Worm (Caenorhabditis elegans) whole organism, early embryonic: Measurements from ENCODE around the gene F07B10.4.

Experiments used
- B0310.2 ChIP-seq: sonication (generic microtip); optimal IDR thresholded peaks from 2 replicates; lab custom pipeline; 2016; ENCODE audit warnings: mild to moderate bottlenecking, missing genetic modification characterization, missing compliant biosample characterization
- F13C5.2 ChIP-seq: sonication (generic microtip); optimal IDR thresholded peaks from 2 replicates; lab custom pipeline; 2017; ENCODE audit warnings: mild to moderate bottlenecking, missing genetic modification characterization, inconsistent platforms, missing compliant biosample characterization
- aly-1 ChIP-seq: sonication (generic microtip); optimal IDR thresholded peaks from 2 replicates; lab custom pipeline; 2016; ENCODE audit warnings: missing genetic modification characterization, missing compliant biosample characterization
- ama-1 ChIP-seq: fragments of 150-350 bp; optimal IDR thresholded peaks from 2 replicates; lab custom pipeline; 2014
- ceh-13 ChIP-seq: fragments of 200-800 bp; sonication (Bioruptor generic); optimal IDR thresholded peaks from 2 replicates; lab custom pipeline; 2018; ENCODE audit warnings: mild to moderate bottlenecking, missing genetic modification characterization, missing compliant biosample characterization
- ceh-36 ChIP-seq: sonication (generic microtip); optimal IDR thresholded peaks from 2 replicates; lab custom pipeline; 2016; ENCODE audit warnings: missing genetic modification characterization, inconsistent platforms, missing compliant biosample characterization
- ets-7 ChIP-seq: sonication (generic microtip); optimal IDR thresholded peaks from 2 replicates; lab custom pipeline; 2016; ENCODE audit warnings: missing genotype, missing genetic modification characterization, missing compliant biosample characterization
- flt-1 ChIP-seq: fragments of 200-800 bp; sonication (Bioruptor generic); IDR thresholded peaks from 2 replicates; pipeline ENCODE4 v1.3.6; 2022; ENCODE audit warnings: missing genetic modification characterization, missing compliant biosample characterization
- hmbx-1 ChIP-seq: sonication (generic microtip); optimal IDR thresholded peaks from 2 replicates; lab custom pipeline; 2016; ENCODE audit warnings: mild to moderate bottlenecking, missing genetic modification characterization, missing compliant biosample characterization
- hmg-4 ChIP-seq: fragments of 200-800 bp; sonication (Bioruptor generic); optimal IDR thresholded peaks from 2 replicates; lab custom pipeline; 2018; ENCODE audit warnings: mild to moderate bottlenecking, missing genetic modification characterization, missing compliant biosample characterization
- hnd-1 ChIP-seq: sonication (generic microtip); optimal IDR thresholded peaks from 2 replicates; lab custom pipeline; 2016; ENCODE audit warnings: missing genetic modification characterization, missing compliant biosample characterization
- pes-1 ChIP-seq: fragments of 200-800 bp; sonication (Bioruptor generic); IDR thresholded peaks from 2 replicates; pipeline ENCODE4 v1.3.6; 2022; ENCODE audit warnings: missing genetic modification reagents, missing genetic modification characterization, missing compliant biosample characterization
- scrt-1 ChIP-seq: fragments of 200-800 bp; sonication (Bioruptor generic); IDR thresholded peaks from 2 replicates; pipeline ENCODE4 v1.3.6; 2022; ENCODE audit warnings: missing genetic modification characterization, missing compliant biosample characterization
- sea-1 ChIP-seq: fragments of 200-800 bp; sonication (Bioruptor generic); conservative IDR thresholded peaks from 2 replicates; pipeline ENCODE4 v1.3.6; 2022; ENCODE audit warnings: missing genetic modification characterization, missing compliant biosample characterization
- tbx-11 ChIP-seq: fragments of 200-800 bp; sonication (Bioruptor generic); IDR thresholded peaks from 2 replicates; pipeline ENCODE4 v1.3.6; 2022; ENCODE audit warnings: missing genetic modification characterization, missing compliant biosample characterization
- tbx-37 ChIP-seq: fragments of 200-800 bp; sonication (Bioruptor generic); conservative IDR thresholded peaks from 2 replicates; pipeline ENCODE4 v1.3.6; 2022; ENCODE audit warnings: missing genetic modification reagents, missing genetic modification characterization, missing compliant biosample characterization
- tra-4 ChIP-seq: sonication (generic microtip); optimal IDR thresholded peaks from 2 replicates; lab custom pipeline; 2017; ENCODE audit warnings: missing genetic modification characterization, missing compliant biosample characterization

Gene F07B10.4

ce11 chrV:11217394-11217793 lies 45.5 kb downstream of the F07B10.4 start, which contains the start of gene cyp-29A2:
Gene cyp-29A2, plus strand, starts transcription at chrV:11217583.
- no peak for TF ChIP-seq sea-1 (GFP tag; lab: Robert Waterston, UW)
- TF ChIP-seq hmbx-1, result no peak
- TF ChIP-seq tra-4 (tag; lab: Kevin White, UChicago), result no peak
- TF ChIP-seq scrt-1 (GFP tag; lab: Robert Waterston, UW), result no peak
- TF ChIP-seq tbx-37, result no peak

DNA sequence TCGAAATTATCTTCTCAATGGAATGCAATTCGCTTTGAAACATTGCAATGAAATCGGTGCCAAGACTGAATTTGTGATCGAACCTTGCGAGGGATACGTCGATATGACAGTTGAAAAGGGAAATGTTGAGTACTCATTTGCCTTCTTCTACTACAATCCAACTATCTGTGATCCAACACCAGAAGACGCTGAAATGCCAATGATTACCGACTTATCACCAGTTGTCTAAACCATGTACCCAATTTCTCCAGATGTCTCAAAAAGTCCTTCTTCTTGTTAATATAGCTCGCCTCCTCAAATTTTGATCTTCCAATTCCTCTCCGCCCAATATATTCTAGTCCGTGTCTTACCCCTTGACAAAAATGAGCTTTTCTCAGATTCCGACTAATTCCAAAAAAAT lies 46.8 kb downstream of the F07B10.4 start:
- no peak for TF ChIP-seq tbx-37
- no peak for TF ChIP-seq ceh-36 (tag; lab: Kevin White, UChicago)
- no peak for TF ChIP-seq scrt-1 (GFP tag; lab: Robert Waterston, UW)
- TF ChIP-seq B0310.2 (tag; lab: Kevin White, UChicago), result no peak
- no peak for TF ChIP-seq aly-1 (tag; lab: Kevin White, UChicago)
- TF ChIP-seq hmg-4 (GFP tag; lab: Kevin White, UChicago), result no peak
- no peak for TF ChIP-seq tra-4 (tag; lab: Kevin White, UChicago)
- TF ChIP-seq ets-7 (tag; lab: Kevin White, UChicago), result no peak
- no peak for TF ChIP-seq pes-1 (GFP tag; lab: Robert Waterston, UW)
- no peak for TF ChIP-seq flt-1
- TF ChIP-seq tbx-11 (GFP tag; lab: Robert Waterston, UW), result no peak
- no peak for TF ChIP-seq hnd-1 (tag; lab: Kevin White, UChicago)
- no peak for TF ChIP-seq F13C5.2 (tag; lab: Kevin White, UChicago)
- TF ChIP-seq hmbx-1, result no peak
- no peak for TF ChIP-seq ceh-13 (GFP tag; lab: Kevin White, UChicago)

- TF ChIP-seq pes-1 (GFP tag; lab: Robert Waterston, UW), result no peak
- no peak for TF ChIP-seq scrt-1 (GFP tag; lab: Robert Waterston, UW)
- no peak for TF ChIP-seq tra-4 (tag; lab: Kevin White, UChicago)
- no peak for TF ChIP-seq tbx-11 (GFP tag; lab: Robert Waterston, UW)
- TF ChIP-seq sea-1 (GFP tag; lab: Robert Waterston, UW), result no peak
- TF ChIP-seq aly-1 (tag; lab: Kevin White, UChicago), result no peak
- TF ChIP-seq hmg-4 (GFP tag; lab: Kevin White, UChicago), result no peak
- no peak for TF ChIP-seq flt-1
- no peak for TF ChIP-seq ceh-13 (GFP tag; lab: Kevin White, UChicago)
- no peak for TF ChIP-seq tbx-37
- TF ChIP-seq B0310.2 (tag; lab: Kevin White, UChicago), result no peak
- TF ChIP-seq hnd-1 (tag; lab: Kevin White, UChicago), result no peak
- TF ChIP-seq ets-7 (tag; lab: Kevin White, UChicago), result no peak
- no peak for TF ChIP-seq hmbx-1
- no peak for TF ChIP-seq ama-1 (lab: Kevin White, UChicago)
- TF ChIP-seq ceh-36 (tag; lab: Kevin White, UChicago), result no peak
- no peak for TF ChIP-seq F13C5.2 (tag; lab: Kevin White, UChicago)
These were observed 48.4 kb downstream of the F07B10.4 start for ce11 chrV:11214569-11214968.

DNA sequence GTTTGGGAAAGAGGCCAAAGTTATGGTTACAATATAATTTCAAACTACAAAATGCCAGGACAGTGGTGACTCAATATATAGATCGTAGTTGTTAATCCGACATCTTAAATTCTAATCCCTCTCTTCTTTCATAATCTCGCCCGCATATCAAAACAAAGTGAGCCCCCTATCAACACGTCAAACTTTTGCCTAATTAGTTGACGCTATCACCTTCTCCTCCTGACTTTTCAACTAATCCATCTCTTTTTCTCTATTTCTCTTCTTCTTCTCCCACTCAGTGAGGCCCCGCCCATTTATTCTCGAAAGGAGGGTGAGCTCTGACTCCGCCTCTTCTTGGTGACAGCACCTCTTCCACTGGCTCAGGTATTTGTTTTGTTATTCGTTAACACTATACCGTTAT lies 51.6 kb downstream of the F07B10.4 start:
- TF ChIP-seq tra-4 (tag; lab: Kevin White, UChicago) (no peak), ceh-36 (tag; lab: Kevin White, UChicago) (peak; percentile 19)
